Worm (Caenorhabditis elegans) whole organism, early embryonic: Measurements from ENCODE around the gene rpn-12.
A peak's percentile ranks its signal among the peaks of the same experiment; 100 is the strongest.

Experiments used
- B0310.2 ChIP-seq: sonication (generic microtip); optimal IDR thresholded peaks from 2 replicates; lab custom pipeline; 2016; ENCODE audit warnings: mild to moderate bottlenecking, missing genetic modification characterization, missing compliant biosample characterization
- F13C5.2 ChIP-seq: sonication (generic microtip); optimal IDR thresholded peaks from 2 replicates; lab custom pipeline; 2017; ENCODE audit warnings: mild to moderate bottlenecking, missing genetic modification characterization, inconsistent platforms, missing compliant biosample characterization
- aly-1 ChIP-seq: sonication (generic microtip); optimal IDR thresholded peaks from 2 replicates; lab custom pipeline; 2016; ENCODE audit warnings: missing genetic modification characterization, missing compliant biosample characterization
- ama-1 ChIP-seq: fragments of 150-350 bp; optimal IDR thresholded peaks from 2 replicates; lab custom pipeline; 2014
- ceh-13 ChIP-seq: fragments of 200-800 bp; sonication (Bioruptor generic); optimal IDR thresholded peaks from 2 replicates; lab custom pipeline; 2018; ENCODE audit warnings: mild to moderate bottlenecking, missing genetic modification characterization, missing compliant biosample characterization
- ceh-36 ChIP-seq: sonication (generic microtip); optimal IDR thresholded peaks from 2 replicates; lab custom pipeline; 2016; ENCODE audit warnings: missing genetic modification characterization, inconsistent platforms, missing compliant biosample characterization
- ets-7 ChIP-seq: sonication (generic microtip); optimal IDR thresholded peaks from 2 replicates; lab custom pipeline; 2016; ENCODE audit warnings: missing genotype, missing genetic modification characterization, missing compliant biosample characterization
- flt-1 ChIP-seq: fragments of 200-800 bp; sonication (Bioruptor generic); IDR thresholded peaks from 2 replicates; pipeline ENCODE4 v1.3.6; 2022; ENCODE audit warnings: missing genetic modification characterization, missing compliant biosample characterization
- hmbx-1 ChIP-seq: sonication (generic microtip); optimal IDR thresholded peaks from 2 replicates; lab custom pipeline; 2016; ENCODE audit warnings: mild to moderate bottlenecking, missing genetic modification characterization, missing compliant biosample characterization
- hmg-4 ChIP-seq: fragments of 200-800 bp; sonication (Bioruptor generic); optimal IDR thresholded peaks from 2 replicates; lab custom pipeline; 2018; ENCODE audit warnings: mild to moderate bottlenecking, missing genetic modification characterization, missing compliant biosample characterization
- hnd-1 ChIP-seq: sonication (generic microtip); optimal IDR thresholded peaks from 2 replicates; lab custom pipeline; 2016; ENCODE audit warnings: missing genetic modification characterization, missing compliant biosample characterization
- pes-1 ChIP-seq: fragments of 200-800 bp; sonication (Bioruptor generic); IDR thresholded peaks from 2 replicates; pipeline ENCODE4 v1.3.6; 2022; ENCODE audit warnings: missing genetic modification reagents, missing genetic modification characterization, missing compliant biosample characterization
- scrt-1 ChIP-seq: fragments of 200-800 bp; sonication (Bioruptor generic); IDR thresholded peaks from 2 replicates; pipeline ENCODE4 v1.3.6; 2022; ENCODE audit warnings: missing genetic modification characterization, missing compliant biosample characterization
- sea-1 ChIP-seq: fragments of 200-800 bp; sonication (Bioruptor generic); conservative IDR thresholded peaks from 2 replicates; pipeline ENCODE4 v1.3.6; 2022; ENCODE audit warnings: missing genetic modification characterization, missing compliant biosample characterization
- tbx-11 ChIP-seq: fragments of 200-800 bp; sonication (Bioruptor generic); IDR thresholded peaks from 2 replicates; pipeline ENCODE4 v1.3.6; 2022; ENCODE audit warnings: missing genetic modification characterization, missing compliant biosample characterization
- tbx-37 ChIP-seq: fragments of 200-800 bp; sonication (Bioruptor generic); conservative IDR thresholded peaks from 2 replicates; pipeline ENCODE4 v1.3.6; 2022; ENCODE audit warnings: missing genetic modification reagents, missing genetic modification characterization, missing compliant biosample characterization
- tra-4 ChIP-seq: sonication (generic microtip); optimal IDR thresholded peaks from 2 replicates; lab custom pipeline; 2017; ENCODE audit warnings: missing genetic modification characterization, missing compliant biosample characterization

Gene rpn-12

ce11 chrII:11657079-11657478 is 4.2 kb downstream of the rpn-12 start, which contains the start of gene nep-1:
Gene nep-1 (minus strand): TSS chrII:11657179.
- TF ChIP-seq hnd-1 (tag; lab: Kevin White, UChicago) (no peak), tbx-37 (GFP tag; lab: Robert Waterston, UW) (no peak), aly-1 (no peak), sea-1 (GFP tag; lab: Robert Waterston, UW) (no peak), pes-1 (GFP tag; lab: Robert Waterston, UW) (no peak), scrt-1 (GFP tag; lab: Robert Waterston, UW) (no peak), B0310.2 (no peak), F13C5.2 (tag; lab: Kevin White, UChicago) (no peak), ceh-13 (GFP tag; lab: Kevin White, UChicago) (no peak), ets-7 (tag; lab: Kevin White, UChicago) (no peak)

- no peak for TF ChIP-seq hmg-4
- no peak for TF ChIP-seq sea-1 (GFP tag; lab: Robert Waterston, UW)
- TF ChIP-seq ceh-13 (GFP tag; lab: Kevin White, UChicago), result no peak
- no peak for TF ChIP-seq hmbx-1
- no peak for TF ChIP-seq tra-4 (tag; lab: Kevin White, UChicago)
Measured at ce11 chrII:11658854-11659253, 5.9 kb downstream of the rpn-12 start.

ce11 chrII:11675877-11676473 is 23.1 kb downstream of the rpn-12 start, which contains the start of the genes trr-1 and C47D12.2:
Gene trr-1 (minus strand): TSS chrII:11675927.
Gene C47D12.2 (plus strand): TSS chrII:11676306.
- no peak for TF ChIP-seq tbx-11 (GFP tag; lab: Robert Waterston, UW)
- TF ChIP-seq sea-1 (GFP tag; lab: Robert Waterston, UW), result no peak
- 0 out of 2 replicates have a peak, but pooled peaks have one; percentile 48 for TF ChIP-seq flt-1
- no peak for TF ChIP-seq tra-4 (tag; lab: Kevin White, UChicago)
- peak; percentile 39 for TF ChIP-seq F13C5.2 (tag; lab: Kevin White, UChicago)
- no peak for TF ChIP-seq B0310.2
- no peak for TF ChIP-seq hnd-1 (tag; lab: Kevin White, UChicago)
- TF ChIP-seq aly-1, result no peak

ce11 chrII:11680220-11680619 is 27.3 kb downstream of the rpn-12 start:
- TF ChIP-seq tra-4 (tag; lab: Kevin White, UChicago) (no peak), sea-1 (GFP tag; lab: Robert Waterston, UW) (no peak), F13C5.2 (tag; lab: Kevin White, UChicago) (no peak), B0310.2 (no peak), scrt-1 (GFP tag; lab: Robert Waterston, UW) (no peak), aly-1 (no peak), hmbx-1 (no peak), ceh-13 (GFP tag; lab: Kevin White, UChicago) (no peak), ama-1 (lab: Kevin White, UChicago) (no peak)

- TF ChIP-seq ceh-13 (GFP tag; lab: Kevin White, UChicago), result no peak
- no peak for TF ChIP-seq F13C5.2 (tag; lab: Kevin White, UChicago)
- no peak for TF ChIP-seq tbx-11 (GFP tag; lab: Robert Waterston, UW)
- TF ChIP-seq ceh-36 (tag; lab: Kevin White, UChicago), result no peak
Measured at ce11 chrII:11681136-11681824, 28.4 kb downstream of the rpn-12 start, which contains the start of the genes sfxn-1.4 and C47D12.4. Gene sfxn-1.4 (minus strand): TSS chrII:11681236. Gene C47D12.4 (plus strand): TSS chrII:11681774.

- TF ChIP-seq hmg-4 (no peak), aly-1 (no peak), scrt-1 (GFP tag; lab: Robert Waterston, UW) (no peak), ceh-36 (tag; lab: Kevin White, UChicago) (no peak), ceh-13 (GFP tag; lab: Kevin White, UChicago) (no peak), pes-1 (GFP tag; lab: Robert Waterston, UW) (no peak), hmbx-1 (no peak), F13C5.2 (tag; lab: Kevin White, UChicago) (no peak), flt-1 (no peak), tbx-37 (GFP tag; lab: Robert Waterston, UW) (no peak), tbx-11 (GFP tag; lab: Robert Waterston, UW) (no peak)
Measured at ce11 chrII:11685177-11685576, 32.3 kb downstream of the rpn-12 start, which contains the start of gene C47D12.5. Gene C47D12.5 (minus strand): TSS chrII:11685277.

- TF ChIP-seq hmg-4 (no peak), sea-1 (GFP tag; lab: Robert Waterston, UW) (no peak), ama-1 (lab: Kevin White, UChicago) (no peak), tbx-37 (GFP tag; lab: Robert Waterston, UW) (no peak), aly-1 (no peak), hmbx-1 (no peak), tbx-11 (GFP tag; lab: Robert Waterston, UW) (no peak), ets-7 (tag; lab: Kevin White, UChicago) (no peak), ceh-13 (GFP tag; lab: Kevin White, UChicago) (no peak), hnd-1 (tag; lab: Kevin White, UChicago) (no peak)
Measured at ce11 chrII:11688011-11688410, 35.1 kb downstream of the rpn-12 start.

ce11 chrII:11688643-11689042 is 35.7 kb downstream of the rpn-12 start, which contains the start of gene kel-1:
Gene kel-1 (plus strand): TSS chrII:11688943.
- TF ChIP-seq tbx-11 (GFP tag; lab: Robert Waterston, UW), result no peak
- no peak for TF ChIP-seq scrt-1 (GFP tag; lab: Robert Waterston, UW)
- no peak for TF ChIP-seq flt-1
- no peak for TF ChIP-seq B0310.2
- TF ChIP-seq F13C5.2 (tag; lab: Kevin White, UChicago), result no peak
- no peak for TF ChIP-seq ets-7 (tag; lab: Kevin White, UChicago)
